Worm (Caenorhabditis elegans): Measurements from ENCODE around the gene dap-3.
A peak's percentile ranks its signal among the peaks of the same experiment; 100 is the strongest.

Gene dap-3

DNA sequence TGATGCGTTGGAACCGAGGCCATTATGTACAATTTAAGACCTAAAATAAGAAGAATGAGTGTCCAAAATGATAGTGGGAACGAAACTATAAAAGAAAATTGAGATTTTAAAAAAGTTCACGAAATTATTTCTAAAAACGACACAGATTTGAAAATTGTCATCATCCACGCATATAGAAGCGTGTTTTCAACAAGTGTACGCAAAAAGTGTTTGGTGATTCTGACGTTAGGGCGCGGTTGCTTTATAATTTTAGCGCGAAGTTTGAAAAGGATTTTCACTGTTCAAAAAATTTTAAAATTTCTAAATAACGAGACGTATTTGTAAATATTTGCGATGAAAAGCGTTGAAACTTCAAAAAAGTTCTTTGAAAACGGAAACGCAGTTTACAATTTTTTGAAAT lies 17.6 kb upstream of the dap-3 start, which contains the start of gene cdc-48.1 (continued):
- TF ChIP-seq ceh-9 (tag; optimal IDR thresholded peaks at IDR 0.05) (no peak), ama-1 (optimal IDR thresholded peaks at IDR 0.05) (peak; percentile 93), ztf-11 (tag; optimal IDR thresholded peaks at IDR 0.05) (peak; percentile 54), sea-2 (GFP tag; optimal IDR thresholded peaks at IDR 0.05) (peak; percentile 94)

DNA sequence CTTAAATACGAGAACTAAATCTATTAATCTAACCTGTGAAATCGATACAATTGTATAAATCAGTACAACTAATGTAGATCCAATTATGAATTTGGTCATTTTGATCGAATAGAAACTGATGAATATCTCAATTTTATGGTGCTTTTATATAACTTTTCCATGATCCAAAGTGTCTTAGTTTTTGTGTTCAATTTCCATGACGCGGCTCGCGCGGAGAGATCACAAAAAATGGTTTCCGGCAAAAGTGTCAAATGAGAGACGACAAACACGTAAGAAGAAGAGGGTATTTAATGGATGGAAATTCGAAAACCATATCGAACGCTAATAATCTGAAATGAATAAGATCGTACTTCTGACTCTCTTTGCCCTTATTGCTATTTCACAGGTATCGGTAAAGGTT lies 16.4 kb upstream of the dap-3 start, which contains the start of the genes C06A1.6 and C06A1.7:
C06A1.6 (minus strand) TSS at position 101 of the 400 bp plus-strand sequence.
C06A1.7 (plus strand) TSS at position 314 of the 400 bp plus-strand sequence.
- TF ChIP-seq ceh-16 (tag; optimal IDR thresholded peaks at IDR 0.05) (no peak), skn-1 (tag; optimal IDR thresholded peaks at IDR 0.05) (no peak), tbx-2 (tag; optimal IDR thresholded peaks at IDR 0.05) (no peak), nhr-12 (tag; optimal IDR thresholded peaks at IDR 0.05) (no peak), nhr-76 (tag; optimal IDR thresholded peaks at IDR 0.05) (no peak), egl-5 (tag; optimal IDR thresholded peaks at IDR 0.05) (no peak), nhr-23 (tag; optimal IDR thresholded peaks at IDR 0.05) (no peak), egl-27 (tag; optimal IDR thresholded peaks at IDR 0.05) (no peak), pha-4 (tag; optimal IDR thresholded peaks at IDR 0.05) (no peak), ztf-11 (tag; optimal IDR thresholded peaks at IDR 0.05) (no peak), nhr-11 (tag; optimal IDR thresholded peaks at IDR 0.05) (no peak), unc-39 (tag; optimal IDR thresholded peaks at IDR 0.05) (no peak), nhr-237 (tag; optimal IDR thresholded peaks at IDR 0.05) (no peak), nhr-43 (tag; optimal IDR thresholded peaks at IDR 0.05; ENCODE audit: poor library complexity, severe bottlenecking) (no peak), nhr-77 (tag; optimal IDR thresholded peaks at IDR 0.05) (no peak), sea-2 (GFP tag; optimal IDR thresholded peaks at IDR 0.05) (no peak), nhr-28 (tag; optimal IDR thresholded peaks at IDR 0.05) (no peak), fkh-10 (GFP tag; optimal IDR thresholded peaks at IDR 0.05) (no peak), ztf-4 (tag; optimal IDR thresholded peaks at IDR 0.05) (no peak)

- TF ChIP-seq unc-39 (tag; optimal IDR thresholded peaks at IDR 0.05) (no peak), ztf-11 (tag; optimal IDR thresholded peaks at IDR 0.05) (no peak), fkh-10 (GFP tag; optimal IDR thresholded peaks at IDR 0.05) (peak; percentile 9)
These were observed 14.5 kb upstream of the dap-3 start for ce11 chrII:10566458-10566857.

DNA sequence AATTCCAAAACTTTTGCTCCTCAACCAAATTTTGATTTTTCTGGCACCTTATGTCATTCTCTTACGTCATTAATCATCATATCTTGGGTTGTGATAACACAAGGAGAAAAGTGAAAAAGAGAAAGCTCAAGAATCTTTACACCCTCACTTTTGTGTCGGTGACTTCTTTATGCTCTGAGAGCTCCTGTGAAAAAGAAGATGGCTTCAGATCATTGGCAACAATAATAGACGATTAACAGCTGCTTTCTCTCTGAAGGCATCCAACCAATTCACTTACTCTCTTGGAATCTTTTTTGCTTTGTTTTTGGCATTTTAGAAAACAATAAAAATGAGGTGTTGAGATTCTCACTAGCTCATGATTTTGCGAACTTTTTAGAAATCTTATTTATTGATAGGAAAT lies 11.4 kb upstream of the dap-3 start:
- TF ChIP-seq jun-1 (tag; optimal IDR thresholded peaks at IDR 0.05) (no peak), nhr-11 (tag; optimal IDR thresholded peaks at IDR 0.05) (peak; percentile 49), nfya-1 (tag; optimal IDR thresholded peaks at IDR 0.05; ENCODE audit: insufficient read depth) (peak; percentile 18)

ce11 chrII:10570302-10570701 lies 10.6 kb upstream of the dap-3 start, which contains the start of gene txt-13:
txt-13 (plus strand) TSS chrII:10570602.
- TF ChIP-seq mml-1 (tag; optimal IDR thresholded peaks at IDR 0.05) = no peak
- no peak for TF ChIP-seq lsy-12 (tag; optimal IDR thresholded peaks at IDR 0.05)
- TF ChIP-seq hmg-11 (tag; optimal IDR thresholded peaks at IDR 0.05) = no peak
- TF ChIP-seq fkh-2 (tag; optimal IDR thresholded peaks at IDR 0.05) = no peak
- TF ChIP-seq nhr-25 (tag; optimal IDR thresholded peaks at IDR 0.05) = no peak
- no peak for TF ChIP-seq snpc-4 (tag; optimal IDR thresholded peaks at IDR 0.05)
- TF ChIP-seq ceh-82 (tag; optimal IDR thresholded peaks at IDR 0.05) = no peak
- TF ChIP-seq nhr-237 (tag; optimal IDR thresholded peaks at IDR 0.05) = no peak
- TF ChIP-seq nhr-67 (tag; optimal IDR thresholded peaks at IDR 0.05) = no peak
- TF ChIP-seq unc-62 (GFP tag; optimal IDR thresholded peaks at IDR 0.05) = no peak
- TF ChIP-seq nhr-28 (tag; optimal IDR thresholded peaks at IDR 0.05) = no peak
- no peak for TF ChIP-seq R02D3.7 (tag; optimal IDR thresholded peaks at IDR 0.05)
- TF ChIP-seq ztf-11 (tag; optimal IDR thresholded peaks at IDR 0.05) = no peak
- no peak for TF ChIP-seq zag-1 (tag; optimal IDR thresholded peaks at IDR 0.05)
- TF ChIP-seq lin-39 (tag; optimal IDR thresholded peaks at IDR 0.05) = no peak
- TF ChIP-seq ama-1 (optimal IDR thresholded peaks at IDR 0.05) = no peak
- TF ChIP-seq nhr-11 (tag; optimal IDR thresholded peaks at IDR 0.05) = no peak
